Fruit fly (Drosophila melanogaster) whole organism, prepupa: ENCODE measurements around the gene CG9784.

Experiments
- CG11762 ChIP-seq: fragments of 200-800 bp; sonication (Bioruptor generic); optimal IDR thresholded peaks from 3 replicates; lab custom pipeline; 2016; ENCODE audit warnings: missing biosample characterization, missing genetic modification characterization; ENCODE audit not compliant: insufficient read depth
- CG15336 ChIP-seq: fragments of 200-800 bp; sonication (Bioruptor generic); IDR thresholded peaks from 2 replicates; pipeline ENCODE4 v1.3.6; 2022; ENCODE audit warnings: missing biosample characterization, missing genetic modification characterization
- CG31627 ChIP-seq: fragments of 200-800 bp; sonication (Bioruptor generic); optimal IDR thresholded peaks from 3 replicates; lab custom pipeline; 2016; ENCODE audit warnings: missing biosample characterization, missing genetic modification characterization
- CG6808 ChIP-seq: fragments of 200-800 bp; sonication (Bioruptor generic); optimal IDR thresholded peaks from 3 replicates; lab custom pipeline; 2017; ENCODE audit warnings: missing biosample characterization, missing genetic modification characterization, mild to moderate bottlenecking, moderate library complexity, missing genetic modification reagents
- CG8119 ChIP-seq: fragments of 200-800 bp; sonication (Bioruptor generic); IDR thresholded peaks from 3 replicates; pipeline ENCODE4 v1.3.6; 2022; ENCODE audit warnings: missing biosample characterization, missing genetic modification characterization
- CG8632 ChIP-seq: fragments of 200-800 bp; sonication (Bioruptor generic); optimal IDR thresholded peaks from 3 replicates; lab custom pipeline; 2016; ENCODE audit warnings: missing biosample characterization, missing genetic modification characterization
- dsx ChIP-seq: fragments of 200-800 bp; optimal IDR thresholded peaks from 3 replicates; lab custom pipeline; 2019; ENCODE audit warnings: missing biosample characterization, mild to moderate bottlenecking, missing genetic modification characterization, moderate library complexity; ENCODE audit not compliant: poor library complexity, severe bottlenecking
- lz ChIP-seq: fragments of 200-800 bp; sonication (Bioruptor generic); optimal IDR thresholded peaks from 3 replicates; lab custom pipeline; 2016; ENCODE audit warnings: missing biosample characterization, missing genetic modification characterization
- net ChIP-seq: fragments of 200-800 bp; sonication (Bioruptor generic); optimal IDR thresholded peaks from 3 replicates; lab custom pipeline; 2016; ENCODE audit warnings: missing biosample characterization, missing genetic modification characterization
- ss ChIP-seq, 2 experiments: fragments of 200-800 bp; sonication (Bioruptor generic); optimal IDR thresholded peaks; 2 replicates in 1 of 2; 3 replicates in 1 of 2; lab custom pipeline; 2017 to 2018; ENCODE audit warnings: mild to moderate bottlenecking in 2 of 2, missing biosample characterization in 2 of 2, missing genetic modification characterization in 2 of 2, moderate library complexity in 1 of 2

dm6 chrX:16645472-16645871 is 46.5 kb upstream of the CG9784 start:
- no peak for TF ChIP-seq CG31627 (GFP tag; lab: Kevin White, UChicago)
- no peak for TF ChIP-seq ss (GFP tag; optimal IDR thresholded peaks at IDR 0.05; lab: Kevin White, UChicago)
- TF ChIP-seq dsx (GFP tag; lab: Kevin White, UChicago), result no peak
- no peak for TF ChIP-seq CG15336 (GFP tag; lab: Robert Waterston, UW)
- TF ChIP-seq CG6808, result no peak
- no peak for TF ChIP-seq CG8632 (GFP tag; lab: Kevin White, UChicago)
- TF ChIP-seq CG8119 (GFP tag; lab: Robert Waterston, UW), result no peak
- no peak for TF ChIP-seq net
- no peak for TF ChIP-seq lz (GFP tag; lab: Kevin White, UChicago)
- no peak for TF ChIP-seq CG11762 (GFP tag; lab: Kevin White, UChicago)
